Fruit fly (Drosophila melanogaster): ENCODE measurements around the gene CG42654.

Gene CG42654

DNA sequence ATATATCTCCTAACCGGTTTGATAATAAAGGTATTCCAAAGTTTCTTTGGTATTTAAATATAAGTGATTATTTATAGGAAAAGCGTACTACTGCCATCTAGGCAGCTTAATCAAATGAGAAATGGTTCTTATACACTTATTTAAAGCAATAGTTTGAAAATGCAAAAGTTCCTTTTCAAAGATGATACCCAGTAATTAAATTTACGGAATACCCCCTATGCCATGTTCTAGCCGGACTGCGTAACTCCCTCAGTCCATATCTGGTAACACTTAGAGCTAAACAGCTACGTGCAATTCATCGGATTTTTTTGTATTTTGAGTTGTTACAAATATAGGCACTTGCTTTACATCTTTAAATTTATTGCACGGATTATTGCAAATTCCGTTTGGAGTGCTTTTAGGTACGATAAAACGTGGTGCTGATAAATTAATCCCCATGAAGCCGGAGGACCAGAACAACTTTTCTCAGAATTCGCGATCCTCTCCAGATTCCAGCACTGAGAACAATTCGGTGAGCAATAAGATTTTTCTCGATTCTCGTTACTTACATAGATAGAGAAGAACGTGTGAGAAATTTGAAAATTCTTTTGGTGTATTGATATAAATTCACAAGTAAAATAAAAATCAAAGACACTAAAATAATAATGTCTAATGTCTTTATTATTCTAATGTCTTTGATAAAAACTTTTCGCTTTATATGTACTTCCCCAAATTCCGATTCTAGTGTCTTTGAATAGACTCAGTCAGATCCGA lies 48.3 kb upstream of the CG42654 start, which contains the start of gene CG7668 (continued):
- no peak; the same call in 2 of the 3 replicates for TF ChIP-seq gce (GFP tag; IDR thresholded peaks at IDR 0.05)
- no peak for TF ChIP-seq CG32772 (GFP tag; IDR thresholded peaks at IDR 0.05)
- TF ChIP-seq cas (GFP tag; IDR thresholded peaks at IDR 0.05) = peak; percentile 86; the same call in 1 of the 2 replicates
- peak; percentile 76 for TF ChIP-seq CG6765 (GFP tag; optimal IDR thresholded peaks at IDR 0.05)
- TF ChIP-seq MESR4 (GFP tag; optimal IDR thresholded peaks at IDR 0.05) = peak; percentile 67
- TF ChIP-seq CG6791 (GFP tag; IDR thresholded peaks at IDR 0.05; ENCODE audit: partially characterized antibody) = no peak
- no peak for TF ChIP-seq zen2 (GFP tag; IDR thresholded peaks at IDR 0.05; ENCODE audit: partially characterized antibody)
- peak; percentile 89 for TF ChIP-seq CG14050 (GFP tag; IDR thresholded peaks at IDR 0.05)
- TF ChIP-seq odd (GFP tag; optimal IDR thresholded peaks at IDR 0.05) = peak; percentile 82
- peak; percentile 91 for TF ChIP-seq CG14441 (GFP tag; IDR thresholded peaks at IDR 0.05)
- TF ChIP-seq psq (GFP tag; optimal IDR thresholded peaks at IDR 0.05) = peak; percentile 55
- TF ChIP-seq tap (tag; optimal IDR thresholded peaks at IDR 0.05) = peak; percentile 91
- peak; percentile 68 for TF ChIP-seq E2f2 (GFP tag; IDR thresholded peaks at IDR 0.05)
- TF ChIP-seq sug (tag; optimal IDR thresholded peaks at IDR 0.05) = peak; percentile 84
- peak; percentile 93 for TF ChIP-seq gcm (GFP tag; optimal IDR thresholded peaks at IDR 0.05)
- peak; percentile 82 for TF ChIP-seq CG5953 (GFP tag; IDR thresholded peaks at IDR 0.05)

DNA sequence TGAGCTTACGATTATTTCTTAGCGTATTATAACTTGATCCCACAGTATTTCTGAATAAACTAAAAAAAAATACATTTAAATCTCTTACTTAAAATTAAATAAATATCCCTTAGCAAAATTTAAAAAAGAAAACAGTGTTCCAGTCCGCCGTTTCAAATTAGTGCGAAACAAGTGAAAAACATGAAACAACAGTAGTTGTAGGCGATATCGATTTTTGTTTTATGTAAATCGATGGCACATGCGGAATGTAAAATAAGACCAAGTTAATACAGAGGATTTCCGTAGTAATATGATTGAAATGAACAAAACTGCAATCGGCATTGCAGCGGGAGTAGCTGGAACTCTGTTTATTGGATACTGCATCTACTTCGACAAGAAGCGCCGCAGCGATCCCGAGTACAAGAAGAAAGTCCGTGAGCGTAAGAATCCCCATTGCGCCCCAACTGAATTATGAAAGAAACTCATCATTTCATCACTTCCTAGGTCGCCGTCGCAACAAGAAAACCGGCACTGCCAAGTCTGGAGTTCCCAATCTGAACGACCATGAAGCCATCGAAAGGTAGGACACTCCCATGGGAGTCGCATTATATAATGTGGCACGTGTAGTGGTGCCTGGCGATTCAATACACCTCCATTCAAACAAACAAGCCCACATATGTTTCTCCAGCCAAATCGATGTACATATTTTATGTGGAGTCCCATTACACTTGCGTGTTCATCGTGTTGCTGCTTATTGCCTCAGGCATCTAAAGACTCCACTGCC lies 46.7 kb upstream of the CG42654 start:
- TF ChIP-seq MBD-R2 (GFP tag; IDR thresholded peaks at IDR 0.05) = peak; percentile 38; the same call in 1 of the 2 replicates
- TF ChIP-seq lilli (GFP tag; optimal IDR thresholded peaks at IDR 0.05) = no peak
- peak; percentile 12 for TF ChIP-seq CG15514 (GFP tag; optimal IDR thresholded peaks at IDR 0.05)
- peak; percentile 40 for TF ChIP-seq BEAF-32 (GFP tag; optimal IDR thresholded peaks at IDR 0.05)
- TF ChIP-seq CG12071 (GFP tag; optimal IDR thresholded peaks at IDR 0.05) = no peak
- peak; percentile 4 for TF ChIP-seq Dp (GFP tag; optimal IDR thresholded peaks at IDR 0.05)
- no peak for TF ChIP-seq ftz-f1 (GFP tag; optimal IDR thresholded peaks at IDR 0.05)
- no peak for TF ChIP-seq sob (GFP tag; IDR thresholded peaks at IDR 0.05)
- TF ChIP-seq seq (GFP tag; IDR thresholded peaks at IDR 0.05) = no peak
- TF ChIP-seq CG15479 (GFP tag; optimal IDR thresholded peaks at IDR 0.05) = no peak
- peak; percentile 58 for TF ChIP-seq CG17802 (tag; optimal IDR thresholded peaks at IDR 0.05)
- 0 out of 2 replicates have a peak, but pooled peaks have one; percentile 15 for TF ChIP-seq unc-4 (GFP tag; IDR thresholded peaks at IDR 0.05; ENCODE audit: partially characterized antibody)
- TF ChIP-seq CG30020 (tag; optimal IDR thresholded peaks at IDR 0.05) = peak; percentile 99
- no peak for TF ChIP-seq en (GFP tag; optimal IDR thresholded peaks at IDR 0.05)
- TF ChIP-seq CG12236 (GFP tag; optimal IDR thresholded peaks at IDR 0.05) = no peak
- TF ChIP-seq dysf (GFP tag; IDR thresholded peaks at IDR 0.05) = no peak
- no peak for TF ChIP-seq sr (GFP tag; IDR thresholded peaks at IDR 0.05)
- no peak for TF ChIP-seq CG6854 (GFP tag; optimal IDR thresholded peaks at IDR 0.05)
- TF ChIP-seq Dref (GFP tag; IDR thresholded peaks at IDR 0.05) = peak; percentile 66
- TF ChIP-seq pzg (GFP tag; optimal IDR thresholded peaks at IDR 0.05) = peak; percentile 44
- 0 out of 2 replicates have a peak, but pooled peaks have one; percentile 13 for TF ChIP-seq Scr (GFP tag; IDR thresholded peaks at IDR 0.05; ENCODE audit: partially characterized antibody)
- TF ChIP-seq fru (optimal IDR thresholded peaks at IDR 0.05) = no peak
- no peak for TF ChIP-seq CG2889 (GFP tag; IDR thresholded peaks at IDR 0.05)
- TF ChIP-seq NC2β (GFP tag; optimal IDR thresholded peaks at IDR 0.05) = no peak
- peak; percentile 94 for TF ChIP-seq onecut (GFP tag; IDR thresholded peaks at IDR 0.05)
- TF ChIP-seq CG14710 (tag; optimal IDR thresholded peaks at IDR 0.05) = peak; percentile 17
- no peak for TF ChIP-seq Sry-β (GFP tag; optimal IDR thresholded peaks at IDR 0.05)
- peak; percentile 49; the same call in 1 of the 3 replicates for TF ChIP-seq jigr1 (GFP tag; IDR thresholded peaks at IDR 0.05)
- TF ChIP-seq zen (tag; optimal IDR thresholded peaks at IDR 0.05) = peak; percentile 2
- no peak for TF ChIP-seq CG11247 (GFP tag; IDR thresholded peaks at IDR 0.05)
- TF ChIP-seq CG43689 (GFP tag; IDR thresholded peaks at IDR 0.05) = no peak
- TF ChIP-seq CG33213 (GFP tag; optimal IDR thresholded peaks at IDR 0.05) = no peak

All from whole organism, embryonic.